Fruit fly (Drosophila melanogaster): ENCODE data around the gene IP3K2.

- TF ChIP-seq h (optimal IDR thresholded peaks at IDR 0.05) (no peak), psq (optimal IDR thresholded peaks at IDR 0.05) (no peak), ttk (optimal IDR thresholded peaks at IDR 0.05) (no peak), Sin3A (optimal IDR thresholded peaks at IDR 0.05) (no peak), insv (optimal IDR thresholded peaks at IDR 0.05) (no peak)
Measured at dm6 chrX:13314789-13315462, 11.5 kb downstream of the IP3K2 start.

Data from Kc167 (cell line).